Fruit fly (Drosophila melanogaster): ENCODE measurements around the gene Unc-76.

The Unc-76 gene

dm6 chrX:2065073-2065472 lies 15.3 kb upstream of the Unc-76 start, which contains the start of gene CG4281 (continued):
- TF ChIP-seq CG11093 (GFP tag; IDR thresholded peaks at IDR 0.05) (no peak), CG6765 (GFP tag; optimal IDR thresholded peaks at IDR 0.05) (no peak), ftz-f1 (GFP tag; optimal IDR thresholded peaks at IDR 0.05) (no peak), CG31365 (tag; optimal IDR thresholded peaks at IDR 0.05) (no peak), CG11696 (GFP tag; IDR thresholded peaks at IDR 0.05) (no peak), phol (tag; optimal IDR thresholded peaks at IDR 0.05) (peak; percentile 46), slou (GFP tag; optimal IDR thresholded peaks at IDR 0.05) (no peak), CG9609 (GFP tag; optimal IDR thresholded peaks at IDR 0.05) (no peak), Gsc (GFP tag; IDR thresholded peaks at IDR 0.05) (no peak), CG6683 (GFP tag; optimal IDR thresholded peaks at IDR 0.05) (no peak), esg (GFP tag; conservative IDR thresholded peaks at IDR 0.05) (no peak), Six4 (GFP tag; optimal IDR thresholded peaks at IDR 0.05) (no peak), CG10209 (GFP tag; optimal IDR thresholded peaks at IDR 0.05) (no peak), mirr (GFP tag; optimal IDR thresholded peaks at IDR 0.05) (no peak), GATAe (GFP tag; conservative IDR thresholded peaks at IDR 0.05) (no peak), sisA (GFP tag; IDR thresholded peaks at IDR 0.05) (no peak), hb (GFP tag; IDR thresholded peaks at IDR 0.05; ENCODE audit: partially characterized antibody) (peak; percentile 91), CG15514 (GFP tag; optimal IDR thresholded peaks at IDR 0.05) (peak; percentile 63), CG4328 (GFP tag; optimal IDR thresholded peaks at IDR 0.05) (no peak), Myb (GFP tag; optimal IDR thresholded peaks at IDR 0.05) (peak; percentile 32), tna (GFP tag; IDR thresholded peaks at IDR 0.05; ENCODE audit: partially characterized antibody) (peak; percentile 92), az2 (GFP tag; optimal IDR thresholded peaks at IDR 0.05) (no peak), bigmax (GFP tag; optimal IDR thresholded peaks at IDR 0.05) (no peak), klu (GFP tag; IDR thresholded peaks at IDR 0.05) (no peak), CG17829 (tag; optimal IDR thresholded peaks at IDR 0.05) (no peak), CG31441 (GFP tag; IDR thresholded peaks at IDR 0.05) (0 out of 2 replicates have a peak, but pooled peaks have one; percentile 21), CG3838 (GFP tag; optimal IDR thresholded peaks at IDR 0.05) (no peak), CG10366 (GFP tag; IDR thresholded peaks at IDR 0.05) (no peak), al (GFP tag; IDR thresholded peaks at IDR 0.05) (no peak), CG2129 (GFP tag; IDR thresholded peaks at IDR 0.05; ENCODE audit: partially characterized antibody) (peak; percentile 91), CG12236 (GFP tag; optimal IDR thresholded peaks at IDR 0.05) (no peak), vfl (GFP tag; optimal IDR thresholded peaks at IDR 0.05) (no peak), CG34422 (GFP tag; IDR thresholded peaks at IDR 0.05) (no peak), jumu (GFP tag; optimal IDR thresholded peaks at IDR 0.05) (no peak), nmo (GFP tag; optimal IDR thresholded peaks at IDR 0.05) (peak; percentile 9), lmd (GFP tag; IDR thresholded peaks at IDR 0.05) (no peak), CG2889 (GFP tag; IDR thresholded peaks at IDR 0.05) (no peak), CG6854 (GFP tag; optimal IDR thresholded peaks at IDR 0.05) (no peak), ranshi (GFP tag; IDR thresholded peaks at IDR 0.05) (no peak), CG17568 (GFP tag; optimal IDR thresholded peaks at IDR 0.05) (no peak), Adf1 (GFP tag; IDR thresholded peaks at IDR 0.05) (no peak), D19A (tag; optimal IDR thresholded peaks at IDR 0.05) (no peak), z (GFP tag; IDR thresholded peaks at IDR 0.05) (no peak), eyg (GFP tag; optimal IDR thresholded peaks at IDR 0.05) (no peak), tx (GFP tag; optimal IDR thresholded peaks at IDR 0.05) (no peak), Bteb2 (GFP tag; optimal IDR thresholded peaks at IDR 0.05) (no peak), eve (GFP tag; optimal IDR thresholded peaks at IDR 0.05) (no peak), CG15073 (GFP tag; optimal IDR thresholded peaks at IDR 0.05) (no peak), toy (GFP tag; IDR thresholded peaks at IDR 0.05) (no peak), sna (GFP tag; IDR thresholded peaks at IDR 0.05; ENCODE audit: partially characterized antibody) (peak; percentile 98), CG10321 (GFP tag; IDR thresholded peaks at IDR 0.05) (no peak), CG9932 (GFP tag; IDR thresholded peaks at IDR 0.05) (no peak), CG30403 (GFP tag; optimal IDR thresholded peaks at IDR 0.05) (no peak)
